Fruit fly (Drosophila melanogaster): ENCODE measurements around the gene Epg5.
A peak's percentile ranks its signal among the peaks of the same experiment; 100 is the strongest.

The Epg5 gene

DNA sequence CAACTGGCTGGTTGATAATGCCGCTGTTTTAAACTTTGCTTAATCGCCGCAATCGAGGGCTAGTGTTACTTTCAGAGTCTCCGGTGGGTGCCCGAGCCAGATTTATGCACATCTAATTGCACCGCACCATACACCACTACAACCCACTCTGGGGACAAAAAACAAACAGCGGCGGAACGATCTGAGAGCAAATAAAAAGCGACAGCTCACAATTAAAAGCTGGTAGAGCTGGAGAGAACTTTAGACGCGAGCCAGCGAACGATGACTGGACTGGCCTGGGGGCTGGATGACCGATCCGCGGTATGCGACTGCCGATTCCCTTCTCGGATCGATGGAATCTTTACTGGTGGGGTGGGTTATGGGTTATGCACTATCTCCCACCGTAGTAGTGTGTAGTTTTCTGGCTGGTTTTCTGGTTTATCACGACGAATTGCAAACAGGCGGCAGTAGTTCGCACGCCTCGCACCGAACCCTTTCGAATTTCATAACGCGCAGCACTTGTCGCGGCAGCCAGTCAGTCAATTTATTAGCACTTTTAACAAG is 19.2 kb downstream of the Epg5 start:
- TF ChIP-seq Hr39 (GFP tag; optimal IDR thresholded peaks at IDR 0.05) (peak; percentile 5), Ets96B (tag; optimal IDR thresholded peaks at IDR 0.05) (no peak), Hr38 (GFP tag; optimal IDR thresholded peaks at IDR 0.05) (no peak), topi (GFP tag; optimal IDR thresholded peaks at IDR 0.05) (no peak), Sox15 (GFP tag; optimal IDR thresholded peaks at IDR 0.05) (no peak), vri (GFP tag; optimal IDR thresholded peaks at IDR 0.05) (no peak), CG7368 (GFP tag; optimal IDR thresholded peaks at IDR 0.05) (peak; percentile 29), CG4318 (GFP tag; optimal IDR thresholded peaks at IDR 0.05) (no peak), CG11902 (GFP tag; optimal IDR thresholded peaks at IDR 0.05) (no peak), achi (GFP tag; optimal IDR thresholded peaks at IDR 0.05) (peak; percentile 1), Sox102F (GFP tag; optimal IDR thresholded peaks at IDR 0.05) (no peak), CG8632 (GFP tag; optimal IDR thresholded peaks at IDR 0.05) (no peak), CG32006 (GFP tag; optimal IDR thresholded peaks at IDR 0.05) (peak; percentile 51), CG11294 (GFP tag; IDR thresholded peaks at IDR 0.05) (no peak), CG6792 (GFP tag; optimal IDR thresholded peaks at IDR 0.05) (no peak), esn (GFP tag; optimal IDR thresholded peaks at IDR 0.05) (peak; percentile 5), CG16779 (tag; optimal IDR thresholded peaks at IDR 0.05) (no peak), CG9139 (GFP tag; optimal IDR thresholded peaks at IDR 0.05) (no peak), cyc (GFP tag; optimal IDR thresholded peaks at IDR 0.05) (no peak), spab (GFP tag; optimal IDR thresholded peaks at IDR 0.05) (no peak), acj6 (GFP tag; optimal IDR thresholded peaks at IDR 0.05) (no peak), CG6808 (GFP tag; optimal IDR thresholded peaks at IDR 0.05) (no peak), Eip93F (GFP tag; optimal IDR thresholded peaks at IDR 0.05) (no peak), Smox (GFP tag; optimal IDR thresholded peaks at IDR 0.05) (no peak), pdm3 (GFP tag; optimal IDR thresholded peaks at IDR 0.05) (peak; percentile 24), net (GFP tag; optimal IDR thresholded peaks at IDR 0.05) (peak; percentile 8), Lpt (GFP tag; optimal IDR thresholded peaks at IDR 0.05) (no peak), dac (GFP tag; optimal IDR thresholded peaks at IDR 0.05) (no peak), ss (GFP tag; optimal IDR thresholded peaks at IDR 0.05) (peak in 1 of 2 experiments; percentile 26), CG31627 (GFP tag; optimal IDR thresholded peaks at IDR 0.05) (peak; percentile 2), OdsH (GFP tag; optimal IDR thresholded peaks at IDR 0.05) (peak; percentile 25), fkh (GFP tag; optimal IDR thresholded peaks at IDR 0.05) (no peak), CG11762 (GFP tag; optimal IDR thresholded peaks at IDR 0.05; ENCODE audit: insufficient read depth) (no peak), CG6276 (GFP tag; optimal IDR thresholded peaks at IDR 0.05) (peak; percentile 5), eg (GFP tag; IDR thresholded peaks at IDR 0.05) (no peak), CG6163 (GFP tag; IDR thresholded peaks at IDR 0.05) (0 out of 3 replicates have a peak, but pooled peaks have one; percentile 30), Eip78C (GFP tag) (peak; percentile 3), CG6854 (GFP tag; optimal IDR thresholded peaks at IDR 0.05) (no peak), fd59A (GFP tag; optimal IDR thresholded peaks at IDR 0.05) (no peak), CG8319 (GFP tag; optimal IDR thresholded peaks at IDR 0.05) (no peak), CG1621 (tag; optimal IDR thresholded peaks at IDR 0.05) (no peak), CG8119 (GFP tag; IDR thresholded peaks at IDR 0.05) (no peak; the same call in 1 of the 3 replicates), Hr4 (GFP tag; optimal IDR thresholded peaks at IDR 0.05) (no peak), CG15336 (GFP tag; IDR thresholded peaks at IDR 0.05) (no peak; the same call in 1 of the 2 replicates), Ets21C (GFP tag; optimal IDR thresholded peaks at IDR 0.05) (no peak), CG34406 (GFP tag; optimal IDR thresholded peaks at IDR 0.05) (no peak), fd85E (GFP tag; optimal IDR thresholded peaks at IDR 0.05) (no peak), dsx (GFP tag; optimal IDR thresholded peaks at IDR 0.05; ENCODE audit: poor library complexity, severe bottlenecking) (no peak), CG3032 (tag; optimal IDR thresholded peaks at IDR 0.05) (no peak), Met (GFP tag; optimal IDR thresholded peaks at IDR 0.05) (no peak), CG3919 (GFP tag; optimal IDR thresholded peaks at IDR 0.05) (peak; percentile 22), Eip75B (GFP tag; optimal IDR thresholded peaks at IDR 0.05) (no peak)
